Worm (Caenorhabditis elegans): ENCODE measurements around the gene T07D4.2.

Gene T07D4.2

ce11 chrII:8884262-8884949, 10.7 kb upstream of the T07D4.2 start, which contains the start of the genes T07D4.5 and ddx-19 (continued):
- TF ChIP-seq mef-2 (tag; optimal IDR thresholded peaks at IDR 0.05) (no peak), efl-1 (optimal IDR thresholded peaks at IDR 0.05) (peak; percentile 56 to 66), efl-1 (GFP tag; optimal IDR thresholded peaks at IDR 0.05 in 1 of 2) (peak; percentile 65 to 95), fos-1 (tag; optimal IDR thresholded peaks at IDR 0.05) (peak; percentile 17), C34B4.2 (tag; optimal IDR thresholded peaks at IDR 0.05) (no peak), lin-35 (GFP tag; optimal IDR thresholded peaks at IDR 0.05) (peak; percentile 65 to 78), ets-5 (GFP tag; IDR thresholded peaks at IDR 0.05) (no peak), nhr-47 (tag; optimal IDR thresholded peaks at IDR 0.05) (peak; percentile 41), snu-23 (GFP tag; optimal IDR thresholded peaks at IDR 0.05) (peak; percentile 65), fkh-4 (tag; optimal IDR thresholded peaks at IDR 0.05; ENCODE audit: borderline replicate concordance) (no peak), lin-15B (tag; optimal IDR thresholded peaks at IDR 0.05) (no peak), vab-15 (tag; optimal IDR thresholded peaks at IDR 0.05) (peak; percentile 27), xbp-1 (tag; optimal IDR thresholded peaks at IDR 0.05) (peak; percentile 38)

DNA sequence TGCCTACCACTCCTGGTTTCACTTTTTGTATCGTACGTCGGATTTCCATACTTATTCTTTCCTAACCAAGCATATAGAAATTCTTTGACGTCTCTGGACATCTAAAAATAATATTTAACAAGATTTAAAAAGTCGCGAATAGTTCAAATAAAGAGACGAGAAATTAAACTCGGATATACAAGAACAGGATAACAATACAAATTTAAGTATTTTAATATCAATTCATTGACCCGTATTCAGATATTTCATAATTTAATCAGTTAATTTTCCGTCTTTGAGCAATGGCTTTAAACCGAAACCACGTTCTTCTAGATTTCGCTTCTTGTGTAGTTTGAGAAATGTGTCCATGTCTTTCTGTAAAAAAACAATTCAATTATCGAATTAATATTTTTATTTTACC, 9.8 kb upstream of the T07D4.2 start, which contains the start of gene rha-1:
Gene rha-1, minus strand, starts transcription at position 101 of the 400 bp plus-strand sequence.
- no peak for TF ChIP-seq lir-3 (tag; optimal IDR thresholded peaks at IDR 0.05; ENCODE audit: poor library complexity)

- TF ChIP-seq jun-1 (tag; optimal IDR thresholded peaks at IDR 0.05): no peak
- TF ChIP-seq efl-1 (optimal IDR thresholded peaks at IDR 0.05): no peak
- TF ChIP-seq efl-1 (GFP tag; optimal IDR thresholded peaks at IDR 0.05 in 1 of 2): no peak
- TF ChIP-seq nhr-90 (tag; optimal IDR thresholded peaks at IDR 0.05; ENCODE audit: poor library complexity): no peak
- no peak for TF ChIP-seq hlh-4 (tag; optimal IDR thresholded peaks at IDR 0.05)
- TF ChIP-seq rnt-1 (tag; optimal IDR thresholded peaks at IDR 0.05): no peak
- TF ChIP-seq swsn-7 (tag; optimal IDR thresholded peaks at IDR 0.05): no peak
- no peak for TF ChIP-seq pax-3 (tag; optimal IDR thresholded peaks at IDR 0.05)
- TF ChIP-seq hpl-2 (GFP tag; optimal IDR thresholded peaks at IDR 0.05): no peak
- TF ChIP-seq irx-1 (tag; optimal IDR thresholded peaks at IDR 0.05): no peak
- TF ChIP-seq unc-30 (tag; optimal IDR thresholded peaks at IDR 0.05): no peak
- TF ChIP-seq xbp-1 (tag; optimal IDR thresholded peaks at IDR 0.05): no peak
These were observed 4.8 kb upstream of the T07D4.2 start for ce11 chrII:8878528-8878927.

ce11 chrII:8877032-8877985, 3.6 kb upstream of the T07D4.2 start:
- TF ChIP-seq rnt-1 (tag; optimal IDR thresholded peaks at IDR 0.05) (peak; percentile 64), fkh-8 (tag; optimal IDR thresholded peaks at IDR 0.05) (no peak), nhr-85 (tag) (peak; percentile 8), nhr-20 (tag; optimal IDR thresholded peaks at IDR 0.05) (no peak), efl-1 (optimal IDR thresholded peaks at IDR 0.05) (no peak), efl-1 (GFP tag; optimal IDR thresholded peaks at IDR 0.05 in 1 of 2) (peak in 1 of 2 experiments; percentile 35), nhr-12 (tag; optimal IDR thresholded peaks at IDR 0.05) (no peak), hlh-4 (tag; optimal IDR thresholded peaks at IDR 0.05) (no peak), snpc-4 (tag; optimal IDR thresholded peaks at IDR 0.05) (peak; percentile 85), lin-13 (GFP tag; optimal IDR thresholded peaks at IDR 0.05) (no peak)

DNA sequence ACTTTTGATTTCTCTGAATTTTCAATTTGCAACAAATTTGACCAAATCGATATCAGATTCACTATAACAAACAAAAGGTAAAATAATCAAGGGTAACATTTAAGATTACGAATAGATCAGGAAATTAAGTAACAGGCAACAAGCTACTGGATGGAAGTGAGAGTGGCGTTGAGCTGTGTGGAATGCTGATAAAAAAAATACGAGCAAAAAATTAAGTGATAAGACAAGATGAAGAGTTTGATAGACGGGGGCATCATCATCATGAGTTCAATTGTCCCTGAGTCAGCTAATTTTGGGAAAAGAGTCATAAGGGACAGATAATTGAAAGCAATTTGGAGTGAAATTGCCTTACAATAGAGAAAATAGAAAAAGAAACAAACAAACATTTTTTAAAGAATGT, 6.9 kb downstream of the T07D4.2 start:
- TF ChIP-seq nhr-90 (tag; optimal IDR thresholded peaks at IDR 0.05; ENCODE audit: poor library complexity) (no peak), sox-4 (tag; optimal IDR thresholded peaks at IDR 0.05) (no peak), ces-1 (GFP tag; optimal IDR thresholded peaks at IDR 0.05) (no peak), isw-1 (GFP tag; IDR thresholded peaks at IDR 0.05) (no peak), unc-30 (tag; optimal IDR thresholded peaks at IDR 0.05) (no peak), ceh-8 (GFP tag; optimal IDR thresholded peaks at IDR 0.05) (peak; percentile 7), unc-130 (tag; optimal IDR thresholded peaks at IDR 0.05) (no peak), fkh-10 (GFP tag; optimal IDR thresholded peaks at IDR 0.05) (no peak), pag-3 (tag; optimal IDR thresholded peaks at IDR 0.05; ENCODE audit: borderline replicate concordance, insufficient read depth) (no peak), mdl-1 (tag; optimal IDR thresholded peaks at IDR 0.05) (no peak), dpl-1 (GFP tag; optimal IDR thresholded peaks at IDR 0.05) (no peak), elt-2 (tag; optimal IDR thresholded peaks at IDR 0.05) (peak; percentile 31), fkh-8 (tag; optimal IDR thresholded peaks at IDR 0.05) (no peak), nhr-71 (tag; optimal IDR thresholded peaks at IDR 0.05) (peak; percentile 24)

Data from whole organism, L1 larva.